Fruit fly (Drosophila melanogaster) whole organism, embryonic: ENCODE results near the gene HDAC3.

Experiments used
- CG10565 ChIP-seq: fragments of 200-800 bp; sonication (Bioruptor generic); optimal IDR thresholded peaks from 3 replicates; lab custom pipeline; 2016; ENCODE audit warnings: missing biosample characterization, mild to moderate bottlenecking, missing genetic modification characterization
- CG11696 ChIP-seq: fragments of 200-800 bp; sonication (Bioruptor generic); IDR thresholded peaks from 2 replicates; pipeline ENCODE4 v1.3.6; 2022; ENCODE audit warnings: missing biosample characterization, missing genetic modification characterization
- CG15269 ChIP-seq: fragments of 200-800 bp; sonication (Bioruptor generic); optimal IDR thresholded peaks from 2 replicates; lab custom pipeline; 2018; ENCODE audit warnings: missing biosample characterization, mild to moderate bottlenecking, missing genetic modification characterization, moderate library complexity
- CTCF ChIP-seq: fragments of 200-800 bp; sonication (Bioruptor generic); optimal IDR thresholded peaks from 2 replicates; lab custom pipeline; 2017; ENCODE audit warnings: missing biosample characterization, mild to moderate bottlenecking, missing genetic modification characterization, moderate library complexity
- Hr39 ChIP-seq: fragments of >200 bp; optimal IDR thresholded peaks from 2 replicates; lab custom pipeline; 2017
- Med ChIP-seq: fragments of 200-800 bp; sonication (Bioruptor generic); peaks from one replicate; lab custom pipeline; 2016; ENCODE audit warnings: missing biosample characterization, missing genetic modification characterization, mild to moderate bottlenecking, inconsistent platforms, moderate library complexity
- Six4 ChIP-seq: fragments of 200-800 bp; sonication (Bioruptor generic); optimal IDR thresholded peaks from 2 replicates; lab custom pipeline; 2016; ENCODE audit warnings: missing biosample characterization, missing genetic modification characterization
- Spps ChIP-seq: fragments of 200-800 bp; sonication (Bioruptor generic); optimal IDR thresholded peaks from 2 replicates; lab custom pipeline; 2018; ENCODE audit warnings: missing biosample characterization, mild to moderate bottlenecking, missing genetic modification characterization
- chn ChIP-seq: fragments of 200-800 bp; sonication (Bioruptor generic); optimal IDR thresholded peaks from 2 replicates; lab custom pipeline; 2016; ENCODE audit warnings: missing biosample characterization, missing genetic modification characterization
- nau ChIP-seq: fragments of 200-800 bp; sonication (Bioruptor generic); optimal IDR thresholded peaks from 3 replicates; lab custom pipeline; 2017; ENCODE audit warnings: missing biosample characterization, mild to moderate bottlenecking, missing genetic modification characterization, missing genetic modification reagents
- pros ChIP-seq: fragments of 200-800 bp; sonication (Bioruptor generic); optimal IDR thresholded peaks from 3 replicates; lab custom pipeline; 2019; ENCODE audit warnings: missing biosample characterization, mild to moderate bottlenecking, missing genetic modification characterization, moderate library complexity
- pzg ChIP-seq: fragments of 200-800 bp; sonication (Bioruptor generic); optimal IDR thresholded peaks from 3 replicates; lab custom pipeline; 2018; ENCODE audit warnings: missing biosample characterization, mild to moderate bottlenecking, missing genetic modification characterization, moderate library complexity
- sna ChIP-seq: fragments of 200-800 bp; sonication (Bioruptor generic); IDR thresholded peaks from 2 replicates; pipeline ENCODE4 v1.3.6; 2022; ENCODE audit warnings: missing biosample characterization, missing genetic modification characterization; ENCODE audit not compliant: partially characterized antibody
- usp ChIP-seq: fragments of >200 bp; optimal IDR thresholded peaks from 2 replicates; lab custom pipeline; 2017; ENCODE audit warnings: missing biosample characterization, missing genetic modification characterization

DNA sequence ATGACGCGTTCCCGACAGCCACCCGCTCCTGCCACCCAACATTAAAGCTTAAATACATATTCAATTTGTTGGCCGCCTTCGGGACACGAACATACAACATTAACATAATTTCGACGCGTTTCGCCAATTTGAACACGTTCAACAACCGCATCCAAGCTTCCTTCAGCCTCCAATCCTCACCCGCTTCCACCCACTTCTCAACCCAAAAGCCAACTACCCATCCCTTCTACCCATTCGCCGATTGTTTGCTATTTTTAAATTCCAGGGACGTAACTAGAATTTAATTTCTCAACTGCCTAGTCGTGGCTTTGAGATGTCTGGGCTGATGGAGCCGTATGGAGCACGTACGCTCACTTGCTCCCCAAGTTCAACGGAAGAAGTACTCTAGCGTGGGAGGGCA lies 44.6 kb downstream of the HDAC3 start:
- TF ChIP-seq usp (GFP tag; lab: Kevin White, UChicago) (no peak), CG15269 (tag; lab: Kevin White, UChicago) (no peak), CTCF (GFP tag; lab: Kevin White, UChicago) (no peak), CG10565 (GFP tag; lab: Kevin White, UChicago) (no peak), chn (GFP tag; lab: Kevin White, UChicago) (no peak), sna (GFP tag; lab: Robert Waterston, UW) (no peak), pros (GFP tag; lab: Kevin White, UChicago) (no peak), Six4 (GFP tag; lab: Kevin White, UChicago) (no peak), pzg (GFP tag; lab: Kevin White, UChicago) (no peak), nau (GFP tag; lab: Kevin White, UChicago) (no peak), Spps (tag; lab: Kevin White, UChicago) (no peak), CG11696 (GFP tag; lab: Robert Waterston, UW) (no peak), Med (GFP tag; lab: Kevin White, UChicago) (no peak), Hr39 (lab: Kevin White, UChicago) (no peak)
